In the genomic region with DNA sequence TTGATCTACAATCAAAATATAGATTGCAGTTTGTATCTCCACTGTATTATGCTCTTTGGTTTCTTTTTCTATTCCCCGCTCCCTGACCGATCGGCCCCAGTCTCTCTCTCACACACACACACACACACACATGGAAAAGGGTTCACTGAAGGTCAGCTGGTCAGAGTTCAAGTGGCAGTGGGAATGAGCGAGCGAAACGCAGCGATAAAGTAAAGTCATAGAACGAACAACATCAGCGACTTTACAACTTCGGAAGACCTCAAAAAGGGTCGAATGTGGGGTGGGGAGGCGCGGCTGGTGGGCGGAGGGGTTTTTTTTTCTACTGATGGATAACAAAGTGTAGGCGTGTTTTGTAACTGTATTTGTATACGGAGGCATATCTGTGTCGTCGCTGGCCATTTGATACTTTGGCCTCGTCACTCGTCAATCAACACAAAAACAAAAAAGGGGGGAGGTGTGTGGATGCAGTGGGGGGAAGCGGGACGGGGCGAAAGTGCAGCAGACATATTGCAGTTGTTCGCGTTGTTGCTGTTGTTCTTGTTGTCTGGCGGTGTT, we compare ENCODE assay signal across 1 fruit fly cellular context.
TF ChIP-seq lines count a peak whose summit lies in the region.

No protein-coding gene starts in this region.

TF ChIP-seq in whole organism, embryonic, 481 proteins besides CTCF, POLR2A, EP300 and RAD21 (continued from another document):
- TF ChIP-seq zfh1 (GFP tag; IDR thresholded peaks at IDR 0.05; lab: Robert Waterston, UW) (no peak), CG6272 (GFP tag; IDR thresholded peaks at IDR 0.05; lab: Robert Waterston, UW) (no peak), fd64A (GFP tag; optimal IDR thresholded peaks at IDR 0.05; lab: Kevin White, UChicago) (no peak), Xrp1 (GFP tag; IDR thresholded peaks at IDR 0.05; lab: Robert Waterston, UW) (no peak), CG17186 (GFP tag; optimal IDR thresholded peaks at IDR 0.05; lab: Kevin White, UChicago) (no peak), CG9817 (tag; optimal IDR thresholded peaks at IDR 0.05; lab: Kevin White, UChicago) (peak; percentile 70), MESR4 (GFP tag; optimal IDR thresholded peaks at IDR 0.05; lab: Kevin White, UChicago) (no peak), CG8478 (optimal IDR thresholded peaks at IDR 0.05; lab: Kevin White, UChicago) (no peak), grn (GFP tag; optimal IDR thresholded peaks at IDR 0.05; lab: Kevin White, UChicago) (peak; percentile 19), bowl (GFP tag; IDR thresholded peaks at IDR 0.05; lab: Robert Waterston, UW) (no peak), CG7786 (GFP tag; optimal IDR thresholded peaks at IDR 0.05; lab: Kevin White, UChicago) (no peak), insv (GFP tag; optimal IDR thresholded peaks at IDR 0.05; lab: Kevin White, UChicago) (no peak), CG2678 (tag; optimal IDR thresholded peaks at IDR 0.05; lab: Kevin White, UChicago) (no peak), croc (GFP tag; conservative IDR thresholded peaks at IDR 0.05; lab: Robert Waterston, UW) (peak; percentile 51; the same call in 1 of the 3 replicates), Ets97D (GFP tag; optimal IDR thresholded peaks at IDR 0.05; lab: Kevin White, UChicago) (no peak), Nf-YA (GFP tag; IDR thresholded peaks at IDR 0.05; lab: Robert Waterston, UW) (no peak), Ssrp (tag; optimal IDR thresholded peaks at IDR 0.05; lab: Kevin White, UChicago) (no peak), lola (GFP tag; optimal IDR thresholded peaks at IDR 0.05; lab: Kevin White, UChicago) (no peak), fd102C (GFP tag; optimal IDR thresholded peaks at IDR 0.05; lab: Kevin White, UChicago) (no peak), CG11398 (GFP tag; optimal IDR thresholded peaks at IDR 0.05; lab: Kevin White, UChicago) (no peak), tio (GFP tag; optimal IDR thresholded peaks at IDR 0.05; lab: Kevin White, UChicago) (peak; percentile 64), CkIIα-i1 (GFP tag; IDR thresholded peaks at IDR 0.05; lab: Robert Waterston, UW) (no peak), CG2120 (GFP tag; optimal IDR thresholded peaks at IDR 0.05; lab: Kevin White, UChicago) (peak; percentile 47), Taf1 (GFP tag; IDR thresholded peaks at IDR 0.05; lab: Robert Waterston, UW) (0 out of 2 replicates have a peak, but pooled peaks have one; percentile 4), Dll (GFP tag; IDR thresholded peaks at IDR 0.05; lab: Robert Waterston, UW; ENCODE audit: partially characterized antibody) (no peak), HmgZ (tag; optimal IDR thresholded peaks at IDR 0.05; lab: Kevin White, UChicago) (no peak), gcm (GFP tag; optimal IDR thresholded peaks at IDR 0.05; lab: Kevin White, UChicago) (peak; percentile 13), oc (tag; optimal IDR thresholded peaks at IDR 0.05; lab: Kevin White, UChicago) (no peak), CG30403 (GFP tag; optimal IDR thresholded peaks at IDR 0.05; lab: Kevin White, UChicago) (peak; percentile 2), CG2875 (GFP tag; optimal IDR thresholded peaks at IDR 0.05; lab: Kevin White, UChicago) (no peak), lilli (GFP tag; optimal IDR thresholded peaks at IDR 0.05; lab: Kevin White, UChicago) (no peak), wor (GFP tag; IDR thresholded peaks at IDR 0.05; lab: Robert Waterston, UW) (0 out of 2 replicates have a peak, but pooled peaks have one; percentile 13), run (tag; optimal IDR thresholded peaks at IDR 0.05; lab: Kevin White, UChicago) (no peak), sd (tag; optimal IDR thresholded peaks at IDR 0.05; lab: Kevin White, UChicago) (no peak), Vsx1 (GFP tag; optimal IDR thresholded peaks at IDR 0.05; lab: Kevin White, UChicago) (no peak), lov (optimal IDR thresholded peaks at IDR 0.05; lab: Kevin White, UChicago) (no peak), lov (GFP tag; IDR thresholded peaks at IDR 0.05; lab: Robert Waterston, UW) (no peak), GATAe (GFP tag; conservative IDR thresholded peaks at IDR 0.05; lab: Robert Waterston, UW) (0 out of 2 replicates have a peak, but pooled peaks have one; percentile 7), dpn (GFP tag; optimal IDR thresholded peaks at IDR 0.05; lab: Kevin White, UChicago) (no peak), CG1529 (GFP tag; optimal IDR thresholded peaks at IDR 0.05; lab: Kevin White, UChicago) (peak; percentile 14), crol (GFP tag; IDR thresholded peaks at IDR 0.05; lab: Robert Waterston, UW) (peak; percentile 84), Dad (GFP tag; optimal IDR thresholded peaks at IDR 0.05; lab: Kevin White, UChicago) (no peak), CG9797 (GFP tag; optimal IDR thresholded peaks at IDR 0.05; lab: Kevin White, UChicago) (no peak), toy (GFP tag; IDR thresholded peaks at IDR 0.05; lab: Robert Waterston, UW) (no peak), chinmo (GFP tag; IDR thresholded peaks at IDR 0.05; lab: Robert Waterston, UW; ENCODE audit: partially characterized antibody) (peak; percentile 66; the same call in 1 of the 4 replicates), rib (GFP tag; IDR thresholded peaks at IDR 0.05; lab: Robert Waterston, UW) (0 out of 2 replicates have a peak, but pooled peaks have one; percentile 6), disco-r (GFP tag; optimal IDR thresholded peaks at IDR 0.05; lab: Kevin White, UChicago) (no peak), E2f1 (GFP tag; IDR thresholded peaks at IDR 0.05; lab: Robert Waterston, UW) (0 out of 2 replicates have a peak, but pooled peaks have one; percentile 1), CG9932 (GFP tag; IDR thresholded peaks at IDR 0.05; lab: Robert Waterston, UW) (0 out of 2 replicates have a peak, but pooled peaks have one; percentile 1), vvl (GFP tag; IDR thresholded peaks at IDR 0.05; lab: Robert Waterston, UW) (0 out of 2 replicates have a peak, but pooled peaks have one; percentile 15), CG15601 (tag; optimal IDR thresholded peaks at IDR 0.05; lab: Kevin White, UChicago) (no peak), Dip3 (GFP tag; optimal IDR thresholded peaks at IDR 0.05; lab: Kevin White, UChicago) (no peak), CG16815 (GFP tag; optimal IDR thresholded peaks at IDR 0.05; lab: Kevin White, UChicago) (peak; percentile 35), kni (GFP tag; optimal IDR thresholded peaks at IDR 0.05; lab: Kevin White, UChicago) (peak; percentile 47), maf-S (GFP tag; optimal IDR thresholded peaks at IDR 0.05; lab: Kevin White, UChicago) (no peak), Gug (GFP tag; IDR thresholded peaks at IDR 0.05; lab: Robert Waterston, UW) (no peak), psq (GFP tag; optimal IDR thresholded peaks at IDR 0.05; lab: Kevin White, UChicago) (no peak), z (GFP tag; IDR thresholded peaks at IDR 0.05; lab: Robert Waterston, UW) (no peak), Hr39 (optimal IDR thresholded peaks at IDR 0.05; lab: Kevin White, UChicago) (no peak), cg (GFP tag; optimal IDR thresholded peaks at IDR 0.05; lab: Kevin White, UChicago) (peak; percentile 75), pita (GFP tag; optimal IDR thresholded peaks at IDR 0.05; lab: Kevin White, UChicago) (no peak), inv (GFP tag; IDR thresholded peaks at IDR 0.05; lab: Robert Waterston, UW; ENCODE audit: partially characterized antibody) (no peak), ara (GFP tag; IDR thresholded peaks at IDR 0.05; lab: Robert Waterston, UW) (no peak), Dfd (GFP tag; optimal IDR thresholded peaks at IDR 0.05; lab: Kevin White, UChicago) (no peak), ftz-f1 (GFP tag; optimal IDR thresholded peaks at IDR 0.05; lab: Kevin White, UChicago) (peak; percentile 39), CG10431 (GFP tag; optimal IDR thresholded peaks at IDR 0.05; lab: Kevin White, UChicago) (no peak), B-H2 (GFP tag; optimal IDR thresholded peaks at IDR 0.05; lab: Kevin White, UChicago) (no peak), sr (GFP tag; IDR thresholded peaks at IDR 0.05; lab: Robert Waterston, UW) (0 out of 3 replicates have a peak, but pooled peaks have one; percentile 61)
TF ChIP-seq in whole organism, embryonic: peak in this region for 25.
